Worm (Caenorhabditis elegans) whole organism, young adult: ENCODE measurements around the gene cpg-4.
A peak's percentile ranks its signal among the peaks of the same experiment; 100 is the strongest.

Experiments used
- F22D6.2 ChIP-seq: sonication (generic microtip); optimal IDR thresholded peaks from 2 replicates; lab custom pipeline; 2016; ENCODE audit warnings: mild to moderate bottlenecking, missing genetic modification characterization, missing compliant biosample characterization
- F33H1.4 ChIP-seq: fragments of 200-800 bp; sonication (Bioruptor generic); IDR thresholded peaks from 2 replicates; pipeline ENCODE4 v1.3.6; 2022; ENCODE audit warnings: missing genetic modification reagents, missing genetic modification characterization, missing compliant biosample characterization
- F37B4.10 ChIP-seq: fragments of 200-800 bp; sonication (Bioruptor generic); IDR thresholded peaks from 2 replicates; pipeline ENCODE4 v1.3.6; 2022; ENCODE audit warnings: missing genetic modification characterization, missing compliant biosample characterization
- T07F8.4 ChIP-seq: sonication (generic microtip); optimal IDR thresholded peaks from 2 replicates; lab custom pipeline; 2016; ENCODE audit warnings: mild to moderate bottlenecking, missing genetic modification characterization, moderate library complexity, missing compliant biosample characterization
- Y53F4B.3 ChIP-seq: fragments of 200-800 bp; sonication (Bioruptor generic); IDR thresholded peaks from 2 replicates; pipeline ENCODE4 v1.3.6; 2022; ENCODE audit warnings: missing genetic modification reagents, missing genetic modification characterization, missing compliant biosample characterization
- Y53G8AR.9 ChIP-seq: fragments of 200-800 bp; sonication (Bioruptor generic); conservative IDR thresholded peaks from 2 replicates; pipeline ENCODE4 v1.3.6; 2022; ENCODE audit warnings: missing genetic modification reagents, missing genetic modification characterization, missing compliant biosample characterization
- Y79H2A.3 ChIP-seq: fragments of 200-800 bp; sonication (Bioruptor generic); conservative IDR thresholded peaks from 2 replicates; pipeline ENCODE4 v1.3.6; 2022; ENCODE audit warnings: missing genetic modification reagents, missing genetic modification characterization, missing compliant biosample characterization
- ama-1 ChIP-seq, 3 experiments: fragments of 150-350 bp in 1 of 3; sonication (generic microtip) in 2 of 3; optimal IDR thresholded peaks; 2 replicates each; lab custom pipeline; 2014 to 2018; ENCODE audit warnings: missing biosample characterization in 2 of 3, missing genetic modification characterization in 2 of 3, missing genetic modification reagents in 2 of 3
- aptf-2 ChIP-seq: fragments of 200-800 bp; sonication (Bioruptor generic); conservative IDR thresholded peaks from 2 replicates; pipeline ENCODE4 v1.3.6; 2022; ENCODE audit warnings: missing genetic modification reagents, missing genetic modification characterization, missing compliant biosample characterization
- aptf-3 ChIP-seq: fragments of 200-800 bp; sonication (Bioruptor generic); IDR thresholded peaks from 2 replicates; pipeline ENCODE4 v1.3.6; 2022; ENCODE audit warnings: missing genetic modification characterization, missing compliant biosample characterization
- atf-7 ChIP-seq: sonication (generic microtip); optimal IDR thresholded peaks from 2 replicates; lab custom pipeline; 2017; ENCODE audit warnings: mild to moderate bottlenecking, missing genetic modification characterization, missing compliant biosample characterization
- attf-6 ChIP-seq: fragments of 200-800 bp; sonication (Bioruptor generic); IDR thresholded peaks from 2 replicates; pipeline ENCODE4 v1.3.6; 2022; ENCODE audit warnings: missing genetic modification reagents, missing genetic modification characterization, missing compliant biosample characterization
- bed-2 ChIP-seq: fragments of 200-800 bp; sonication (Bioruptor generic); IDR thresholded peaks from 2 replicates; pipeline ENCODE4 v1.3.6; 2022; ENCODE audit warnings: missing genetic modification reagents, missing genetic modification characterization, missing compliant biosample characterization
- ceh-100 ChIP-seq: fragments of 200-800 bp; sonication (Bioruptor generic); IDR thresholded peaks from 2 replicates; pipeline ENCODE4 v1.3.6; 2022; ENCODE audit warnings: missing genetic modification reagents, missing genetic modification characterization, missing compliant biosample characterization
- ceh-58 ChIP-seq: fragments of 200-800 bp; sonication (Bioruptor generic); IDR thresholded peaks from 2 replicates; pipeline ENCODE4 v1.3.6; 2022; ENCODE audit warnings: missing genetic modification characterization, missing compliant biosample characterization
- ceh-91 ChIP-seq: fragments of 200-800 bp; sonication (Bioruptor generic); IDR thresholded peaks from 2 replicates; pipeline ENCODE4 v1.3.6; 2022; ENCODE audit warnings: missing genetic modification reagents, missing genetic modification characterization, missing compliant biosample characterization
- chd-7 ChIP-seq: sonication (generic microtip); optimal IDR thresholded peaks from 2 replicates; lab custom pipeline; 2016; ENCODE audit warnings: mild to moderate bottlenecking, missing genetic modification characterization, moderate library complexity, missing compliant biosample characterization
- dpl-1 ChIP-seq: fragments of 150-350 bp; optimal IDR thresholded peaks from 2 replicates; lab custom pipeline; 2014; ENCODE audit warnings: missing biosample characterization, missing genetic modification reagents, missing genetic modification characterization
- egl-18 ChIP-seq: fragments of 200-800 bp; sonication (Bioruptor generic); IDR thresholded peaks from 2 replicates; pipeline ENCODE4 v1.3.6; 2022; ENCODE audit warnings: missing genetic modification reagents, missing genetic modification characterization, missing compliant biosample characterization
- egl-44 ChIP-seq: fragments of 200-800 bp; sonication (Bioruptor generic); IDR thresholded peaks from 2 replicates; pipeline ENCODE4 v1.3.6; 2022; ENCODE audit warnings: missing genetic modification reagents, missing genetic modification characterization, missing compliant biosample characterization
- ekl-4 ChIP-seq: fragments of 200-800 bp; sonication (Bioruptor generic); IDR thresholded peaks from 2 replicates; pipeline ENCODE4 v1.3.6; 2022; ENCODE audit warnings: missing genetic modification reagents, missing genetic modification characterization, missing compliant biosample characterization
- him-1 ChIP-seq: sonication (generic microtip); optimal IDR thresholded peaks from 2 replicates; lab custom pipeline; 2016; ENCODE audit warnings: missing genotype, missing genetic modification reagents, missing genetic modification characterization, missing compliant biosample characterization
- hlh-12 ChIP-seq: sonication (generic microtip); optimal IDR thresholded peaks from 2 replicates; lab custom pipeline; 2016; ENCODE audit warnings: missing genetic modification characterization, missing compliant biosample characterization
- lag-1 ChIP-seq: fragments of 200-800 bp; sonication (Bioruptor generic); IDR thresholded peaks from 2 replicates; pipeline ENCODE4 v1.3.6; 2022; ENCODE audit warnings: missing genetic modification reagents, missing genetic modification characterization, missing compliant biosample characterization
- let-607 ChIP-seq, 2 experiments: fragments of 200-800 bp in 1 of 2; sonication (Bioruptor generic) in 1 of 2; sonication (generic microtip) in 1 of 2; optimal IDR thresholded peaks; 2 replicates each; lab custom pipeline; 2016 to 2018; ENCODE audit warnings: mild to moderate bottlenecking in 2 of 2, missing compliant biosample characterization in 2 of 2, missing genetic modification characterization in 2 of 2, moderate library complexity in 2 of 2, missing genotype in 1 of 2
- madf-6 ChIP-seq: fragments of 200-800 bp; sonication (Bioruptor generic); IDR thresholded peaks from 2 replicates; pipeline ENCODE4 v1.3.6; 2022; ENCODE audit warnings: missing genetic modification reagents, missing genetic modification characterization, missing compliant biosample characterization
- mel-28 ChIP-seq: sonication (generic microtip); optimal IDR thresholded peaks from 2 replicates; lab custom pipeline; 2016; ENCODE audit warnings: borderline replicate concordance, mild to moderate bottlenecking, missing genetic modification characterization, missing compliant biosample characterization
- nhr-80 ChIP-seq: sonication (generic microtip); optimal IDR thresholded peaks from 2 replicates; lab custom pipeline; 2016; ENCODE audit warnings: missing genetic modification characterization, missing compliant biosample characterization
- nhr-90 ChIP-seq: sonication (generic microtip); optimal IDR thresholded peaks from 2 replicates; lab custom pipeline; 2016; ENCODE audit warnings: missing genotype, mild to moderate bottlenecking, missing genetic modification characterization, missing compliant biosample characterization
- snpc-1.3 ChIP-seq: sonication (generic microtip); optimal IDR thresholded peaks from 2 replicates; lab custom pipeline; 2017; ENCODE audit warnings: missing genetic modification characterization, mild to moderate bottlenecking, missing compliant biosample characterization, antibody characterized with exemption, moderate library complexity, missing genotype, missing genetic modification reagents; ENCODE audit not compliant: insufficient read depth
- somi-1 ChIP-seq: fragments of 200-800 bp; sonication (Bioruptor generic); optimal IDR thresholded peaks from 2 replicates; lab custom pipeline; 2018; ENCODE audit warnings: mild to moderate bottlenecking, missing genetic modification characterization, missing compliant biosample characterization
- tlf-1 ChIP-seq: fragments of 200-800 bp; sonication (Bioruptor generic); optimal IDR thresholded peaks from 2 replicates; lab custom pipeline; 2018; ENCODE audit warnings: mild to moderate bottlenecking, missing genetic modification characterization, missing compliant biosample characterization
- unc-130 ChIP-seq: sonication (generic microtip); optimal IDR thresholded peaks from 2 replicates; lab custom pipeline; 2016; ENCODE audit warnings: missing genetic modification reagents, missing genetic modification characterization, missing compliant biosample characterization
- unc-62 ChIP-seq: fragments of 150-350 bp; optimal IDR thresholded peaks from 2 replicates; lab custom pipeline; 2014; ENCODE audit warnings: missing biosample characterization, missing genetic modification reagents, missing genetic modification characterization
- zfh-2 ChIP-seq: fragments of 200-800 bp; sonication (Bioruptor generic); conservative IDR thresholded peaks from 2 replicates; pipeline ENCODE4 v1.3.6; 2022; ENCODE audit warnings: missing genetic modification reagents, missing genetic modification characterization, missing compliant biosample characterization
- ztf-22 ChIP-seq: fragments of 200-800 bp; sonication (Bioruptor generic); optimal IDR thresholded peaks from 2 replicates; lab custom pipeline; 2018; ENCODE audit warnings: mild to moderate bottlenecking, missing genetic modification characterization, moderate library complexity, missing compliant biosample characterization

Gene cpg-4

DNA sequence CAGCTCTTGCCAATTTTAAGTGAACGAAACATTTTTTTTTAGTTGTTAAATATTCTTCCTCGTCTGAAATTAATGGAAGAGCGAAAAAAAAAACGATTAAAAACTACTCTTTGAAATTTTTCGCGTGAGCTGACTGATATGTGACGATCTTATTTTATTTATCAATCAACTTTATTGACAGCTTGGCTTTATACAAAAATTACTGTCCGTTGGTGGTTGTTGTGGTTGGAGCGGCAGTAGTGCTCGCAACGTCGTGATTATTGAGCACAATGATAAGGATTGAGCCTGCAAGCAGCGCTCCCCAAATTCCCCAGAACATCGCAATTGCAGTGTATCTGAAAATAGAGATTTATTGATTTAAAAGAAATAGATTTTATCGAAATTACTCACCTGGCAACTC lies 48.2 kb downstream of the cpg-4 start:
- TF ChIP-seq lag-1 (GFP tag; lab: Robert Waterston, UW) (no peak), nhr-80 (tag; lab: Kevin White, UChicago) (peak; percentile 36)
- TF ChIP-seq, all 124 proteins: peak for 1

DNA sequence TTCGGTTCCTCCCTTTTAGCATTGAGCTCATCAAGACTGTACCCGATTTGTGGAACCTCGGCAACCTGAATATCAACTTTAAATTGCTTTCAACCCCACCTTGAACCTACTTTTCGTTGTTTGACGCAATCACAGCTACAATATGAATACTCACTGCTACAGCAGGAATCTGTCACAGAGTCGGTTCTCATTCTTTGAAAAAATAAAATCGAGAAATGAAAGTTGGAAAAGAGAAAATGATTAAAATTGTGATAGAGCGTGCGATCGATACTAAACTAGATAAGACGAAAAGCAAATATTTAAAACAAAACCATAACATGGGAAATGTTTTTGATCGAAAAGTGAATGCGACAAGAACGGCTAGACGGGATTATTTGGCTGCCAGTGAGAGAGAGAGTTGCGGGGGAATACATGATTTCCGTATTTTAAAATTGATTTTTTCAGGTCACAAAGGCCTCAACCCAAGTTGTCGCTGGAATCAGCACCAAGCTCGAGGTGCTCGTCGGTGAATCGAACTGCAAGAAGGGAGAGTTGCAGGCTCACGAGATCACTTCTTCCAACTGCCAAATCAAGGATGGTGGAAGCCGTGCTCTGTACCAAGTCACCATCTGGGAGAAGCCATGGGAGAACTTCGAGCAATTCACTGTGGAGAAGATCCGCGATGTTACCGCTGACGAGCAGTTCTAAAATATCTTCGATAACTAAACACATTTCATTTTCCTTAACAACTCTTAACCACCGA lies 48.8 kb downstream of the cpg-4 start, which contains the start of gene R01B10.3:
Gene R01B10.3, minus strand, starts transcription at position 277 of the 742 bp plus-strand sequence.
- TF ChIP-seq attf-6 (0 out of 2 replicates have a peak, but pooled peaks have one; percentile 23), ceh-100 (no peak), chd-7 (tag; lab: Kevin White, UChicago) (no peak), aptf-3 (GFP tag; lab: Robert Waterston, UW) (no peak), Y79H2A.3 (GFP tag; lab: Robert Waterston, UW) (no peak), egl-44 (GFP tag; lab: Robert Waterston, UW) (peak; percentile 61; the same call in 1 of the 2 replicates), ama-1 (optimal IDR thresholded peaks at IDR 0.05; lab: Kevin White, UChicago) (no peak), ama-1 (GFP tag; optimal IDR thresholded peaks at IDR 0.05; lab: Kevin White, UChicago) (no peak), let-607 (tag; optimal IDR thresholded peaks at IDR 0.05; lab: Kevin White, UChicago) (no peak), F33H1.4 (GFP tag; lab: Robert Waterston, UW) (no peak), Y53G8AR.9 (GFP tag; lab: Robert Waterston, UW) (0 out of 2 replicates have a peak, but pooled peaks have one; percentile 20), somi-1 (GFP tag; lab: Kevin White, UChicago) (peak; percentile 24), bed-2 (GFP tag; lab: Robert Waterston, UW) (0 out of 2 replicates have a peak, but pooled peaks have one; percentile 37), mel-28 (no peak), zfh-2 (peak; percentile 52; the same call in 1 of the 2 replicates), nhr-90 (tag; lab: Kevin White, UChicago) (peak; percentile 28), aptf-2 (GFP tag; lab: Robert Waterston, UW) (no peak)

DNA sequence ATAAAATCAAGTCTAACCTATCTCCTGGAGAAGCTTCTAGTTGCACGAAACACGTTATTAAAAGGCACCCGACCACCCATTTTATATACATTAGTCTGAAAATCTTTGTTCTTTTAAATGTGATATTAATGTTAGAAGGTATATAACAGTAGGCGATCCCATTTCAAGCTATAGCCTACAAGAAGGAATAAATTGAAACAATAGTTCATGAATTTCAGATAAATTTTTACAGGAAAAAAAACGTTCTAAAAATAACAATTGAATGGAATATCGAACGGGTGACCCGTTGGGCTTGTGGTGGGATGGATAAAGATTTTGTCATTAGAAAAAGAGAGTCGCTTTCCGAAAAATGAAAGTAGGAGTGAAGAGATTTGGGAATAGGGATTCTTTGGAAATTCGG lies 51.6 kb downstream of the cpg-4 start, which contains the start of gene pgap-3:
Gene pgap-3, minus strand, starts transcription at position 101 of the 400 bp plus-strand sequence.
- no peak for TF ChIP-seq Y53F4B.3 (GFP tag; lab: Robert Waterston, UW)
- TF ChIP-seq ztf-22: no peak
- TF ChIP-seq snpc-1.3 (tag; lab: Kevin White, UChicago): no peak
- no peak for TF ChIP-seq ceh-91 (GFP tag; lab: Robert Waterston, UW)
- TF ChIP-seq tlf-1 (GFP tag; lab: Kevin White, UChicago): no peak
- no peak for TF ChIP-seq unc-62
- no peak for TF ChIP-seq him-1 (tag; lab: Kevin White, UChicago)
- TF ChIP-seq unc-130 (GFP tag; lab: Kevin White, UChicago): no peak
- no peak for TF ChIP-seq atf-7 (tag; lab: Kevin White, UChicago)
- TF ChIP-seq dpl-1: no peak
- no peak for TF ChIP-seq hlh-12
- no peak for TF ChIP-seq F22D6.2 (tag; lab: Kevin White, UChicago)
- TF ChIP-seq ekl-4 (GFP tag; lab: Robert Waterston, UW): no peak
- TF ChIP-seq egl-18 (GFP tag; lab: Robert Waterston, UW): no peak
- no peak for TF ChIP-seq mel-28
- TF ChIP-seq ceh-58 (GFP tag; lab: Robert Waterston, UW): no peak
- no peak for TF ChIP-seq madf-6
- no peak for TF ChIP-seq F37B4.10 (GFP tag; lab: Robert Waterston, UW)
- no peak for TF ChIP-seq lag-1 (GFP tag; lab: Robert Waterston, UW)
- TF ChIP-seq T07F8.4 (tag; lab: Kevin White, UChicago): no peak
- TF ChIP-seq, all 124 proteins: peak for 0
